Fruit fly (Drosophila melanogaster) whole organism, embryonic: ENCODE data around the gene CG12009.

ENCODE experiments used
- CG10267 ChIP-seq: fragments of 200-800 bp; sonication (Bioruptor generic); optimal IDR thresholded peaks from 2 replicates; lab custom pipeline; 2018; ENCODE audit warnings: missing biosample characterization, mild to moderate bottlenecking, missing genetic modification characterization, moderate library complexity
- CG10274 ChIP-seq: fragments of 200-800 bp; sonication (Bioruptor generic); optimal IDR thresholded peaks from 3 replicates; lab custom pipeline; 2017; ENCODE audit warnings: missing biosample characterization, mild to moderate bottlenecking, missing genetic modification characterization
- CG10959 ChIP-seq: fragments of 200-800 bp; sonication (Bioruptor generic); IDR thresholded peaks from 2 replicates; pipeline ENCODE4 v1.3.6; 2022; ENCODE audit warnings: missing biosample characterization, missing genetic modification characterization
- CG10979 ChIP-seq: fragments of 200-800 bp; sonication (Bioruptor generic); optimal IDR thresholded peaks from 2 replicates; lab custom pipeline; 2018; ENCODE audit warnings: missing biosample characterization, mild to moderate bottlenecking, missing genetic modification characterization, moderate library complexity
- CG11085 ChIP-seq: fragments of 200-800 bp; sonication (Bioruptor generic); IDR thresholded peaks from 2 replicates; pipeline ENCODE4 v1.3.6; 2022; ENCODE audit warnings: missing biosample characterization, missing genetic modification characterization
- CG12659 ChIP-seq: fragments of 200-800 bp; sonication (Bioruptor generic); optimal IDR thresholded peaks from 3 replicates; lab custom pipeline; 2017; ENCODE audit warnings: mild to moderate bottlenecking, missing biosample characterization, missing genetic modification reagents, missing genetic modification characterization
- CG12769 ChIP-seq: fragments of 200-800 bp; sonication (Bioruptor generic); optimal IDR thresholded peaks from 2 replicates; lab custom pipeline; 2019; ENCODE audit warnings: missing biosample characterization, mild to moderate bottlenecking, missing genetic modification characterization, moderate library complexity
- CG13775 ChIP-seq: fragments of 200-800 bp; sonication (Bioruptor generic); optimal IDR thresholded peaks from 3 replicates; lab custom pipeline; 2017; ENCODE audit warnings: missing biosample characterization, mild to moderate bottlenecking, missing genetic modification characterization
- CG14441 ChIP-seq: fragments of 200-800 bp; sonication (Bioruptor generic); IDR thresholded peaks from 2 replicates; pipeline ENCODE4 v1.3.6; 2022; ENCODE audit warnings: missing biosample characterization, missing genetic modification characterization
- CG16863 ChIP-seq: fragments of 200-800 bp; sonication (Bioruptor generic); optimal IDR thresholded peaks from 3 replicates; lab custom pipeline; 2016; ENCODE audit warnings: missing biosample characterization, missing genetic modification characterization
- CG17186 ChIP-seq: fragments of 200-800 bp; sonication (Bioruptor generic); optimal IDR thresholded peaks from 3 replicates; lab custom pipeline; 2017; ENCODE audit warnings: missing biosample characterization, missing genetic modification reagents, missing genetic modification characterization
- CG17612 ChIP-seq: fragments of 200-800 bp; sonication (Bioruptor generic); IDR thresholded peaks from 2 replicates; pipeline ENCODE4 v1.3.6; 2022; ENCODE audit warnings: missing biosample characterization, missing genetic modification characterization
- CG18599 ChIP-seq: fragments of 200-800 bp; sonication (Bioruptor generic); optimal IDR thresholded peaks from 3 replicates; lab custom pipeline; 2017; ENCODE audit warnings: missing biosample characterization, missing genetic modification characterization, mild to moderate bottlenecking, moderate library complexity, missing genetic modification reagents
- CG18764 ChIP-seq: fragments of 200-800 bp; sonication (Bioruptor generic); optimal IDR thresholded peaks from 3 replicates; lab custom pipeline; 2016; ENCODE audit warnings: missing biosample characterization, missing genetic modification characterization
- CG31388 ChIP-seq: fragments of 200-800 bp; sonication (Bioruptor generic); optimal IDR thresholded peaks from 2 replicates; lab custom pipeline; 2016; ENCODE audit warnings: missing biosample characterization, missing genetic modification characterization
- CG33557 ChIP-seq: fragments of 200-800 bp; sonication (Bioruptor generic); optimal IDR thresholded peaks from 2 replicates; lab custom pipeline; 2019; ENCODE audit warnings: missing biosample characterization, mild to moderate bottlenecking, missing genetic modification characterization, moderate library complexity
- CG34224 ChIP-seq: fragments of 200-800 bp; sonication (Bioruptor generic); IDR thresholded peaks from 3 replicates; pipeline ENCODE4 v1.3.6; 2022; ENCODE audit warnings: missing biosample characterization, missing genetic modification characterization; ENCODE audit not compliant: partially characterized antibody
- CG34376 ChIP-seq: fragments of 200-800 bp; sonication (Bioruptor generic); optimal IDR thresholded peaks from 2 replicates; lab custom pipeline; 2018; ENCODE audit warnings: missing biosample characterization, mild to moderate bottlenecking, missing genetic modification characterization
- CG3726 ChIP-seq: fragments of 200-800 bp; sonication (Bioruptor generic); IDR thresholded peaks from 3 replicates; pipeline ENCODE4, ENCODE4 v1.3.6; 2022; ENCODE audit warnings: missing biosample characterization, missing genetic modification characterization
- CG3995 ChIP-seq: fragments of 200-800 bp; sonication (Bioruptor generic); optimal IDR thresholded peaks from 3 replicates; lab custom pipeline; 2016; ENCODE audit warnings: missing biosample characterization, missing genetic modification characterization
- CG5180 ChIP-seq: fragments of 200-800 bp; sonication (Bioruptor generic); optimal IDR thresholded peaks from 3 replicates; lab custom pipeline; 2017; ENCODE audit warnings: missing biosample characterization, missing genetic modification characterization, mild to moderate bottlenecking, moderate library complexity, missing genetic modification reagents
- CG6272 ChIP-seq: fragments of 200-800 bp; sonication (Bioruptor generic); IDR thresholded peaks from 2 replicates; pipeline ENCODE4 v1.3.6; 2022; ENCODE audit warnings: missing biosample characterization, missing genetic modification characterization
- CG7928 ChIP-seq: fragments of 200-800 bp; sonication (Bioruptor generic); optimal IDR thresholded peaks from 2 replicates; lab custom pipeline; 2017; ENCODE audit warnings: missing biosample characterization, mild to moderate bottlenecking, missing genetic modification characterization
- CG8944 ChIP-seq: fragments of 200-800 bp; sonication (Bioruptor generic); optimal IDR thresholded peaks from 3 replicates; lab custom pipeline; 2016; ENCODE audit warnings: missing biosample characterization, missing genetic modification characterization
- CG9609 ChIP-seq: fragments of 200-800 bp; sonication (Bioruptor generic); optimal IDR thresholded peaks from 3 replicates; lab custom pipeline; 2016; ENCODE audit warnings: missing biosample characterization, missing genetic modification characterization
- CG9932 ChIP-seq: fragments of 200-800 bp; sonication (Bioruptor generic); IDR thresholded peaks from 2 replicates; pipeline ENCODE4 v1.3.6; 2022; ENCODE audit warnings: missing biosample characterization, missing genetic modification characterization
- Dad ChIP-seq: fragments of 200-800 bp; sonication (Bioruptor generic); optimal IDR thresholded peaks from 3 replicates; lab custom pipeline; 2016; ENCODE audit warnings: missing biosample characterization, missing genetic modification characterization
- Dp ChIP-seq: fragments of 200-800 bp; sonication (Bioruptor generic); optimal IDR thresholded peaks from 2 replicates; lab custom pipeline; 2018; ENCODE audit warnings: missing biosample characterization, mild to moderate bottlenecking, missing genetic modification characterization, moderate library complexity
- Drgx ChIP-seq: fragments of 200-800 bp; sonication (Bioruptor generic); IDR thresholded peaks from 2 replicates; pipeline ENCODE4 v1.3.6; 2022; ENCODE audit warnings: missing biosample characterization, missing genetic modification characterization
- Mad ChIP-seq: fragments of 200-800 bp; sonication (Bioruptor generic); optimal IDR thresholded peaks from 2 replicates; lab custom pipeline; 2016; ENCODE audit warnings: missing biosample characterization, missing genetic modification characterization
- NFAT ChIP-seq: fragments of 200-800 bp; sonication (Bioruptor generic); IDR thresholded peaks from 2 replicates; pipeline ENCODE4 v1.3.6; 2022; ENCODE audit warnings: missing biosample characterization, missing genetic modification characterization
- Six4 ChIP-seq: fragments of 200-800 bp; sonication (Bioruptor generic); optimal IDR thresholded peaks from 2 replicates; lab custom pipeline; 2016; ENCODE audit warnings: missing biosample characterization, missing genetic modification characterization
- abd-A ChIP-seq: fragments of 200-800 bp; sonication (Bioruptor generic); optimal IDR thresholded peaks from 3 replicates; lab custom pipeline; 2019; ENCODE audit warnings: missing biosample characterization, mild to moderate bottlenecking, missing genetic modification characterization, moderate library complexity
- bigmax ChIP-seq: fragments of 200-800 bp; sonication (Bioruptor generic); optimal IDR thresholded peaks from 2 replicates; lab custom pipeline; 2018; ENCODE audit warnings: missing biosample characterization, mild to moderate bottlenecking, missing genetic modification characterization
- chif ChIP-seq, 2 experiments: fragments of 200-800 bp; sonication (Bioruptor generic); optimal IDR thresholded peaks; 3 replicates each; lab custom pipeline; 2016; ENCODE audit warnings: missing biosample characterization in 2 of 2, missing genetic modification characterization in 2 of 2
- danr ChIP-seq: fragments of 200-800 bp; sonication (Bioruptor generic); IDR thresholded peaks from 2 replicates; pipeline ENCODE4 v1.3.6; 2022; ENCODE audit warnings: missing biosample characterization, missing genetic modification characterization
- dm ChIP-seq: fragments of 200-800 bp; sonication (Bioruptor generic); optimal IDR thresholded peaks from 3 replicates; lab custom pipeline; 2016; ENCODE audit warnings: missing biosample characterization, missing genetic modification characterization
- emc ChIP-seq: fragments of 200-800 bp; sonication (Bioruptor generic); optimal IDR thresholded peaks from 2 replicates; lab custom pipeline; 2016; ENCODE audit warnings: missing biosample characterization, missing genetic modification characterization
- ems ChIP-seq: fragments of 200-800 bp; sonication (Bioruptor generic); optimal IDR thresholded peaks from 3 replicates; lab custom pipeline; 2016; ENCODE audit warnings: missing biosample characterization, missing genetic modification characterization
- fu2 ChIP-seq: fragments of 200-800 bp; sonication (Bioruptor generic); optimal IDR thresholded peaks from 2 replicates; lab custom pipeline; 2016; ENCODE audit warnings: missing biosample characterization, missing genetic modification characterization
- gce ChIP-seq: fragments of 200-800 bp; sonication (Bioruptor generic); IDR thresholded peaks from 3 replicates; pipeline ENCODE4 v1.3.6; 2022; ENCODE audit warnings: missing biosample characterization, missing genetic modification characterization
- gfzf ChIP-seq: fragments of 200-800 bp; sonication (Bioruptor generic); optimal IDR thresholded peaks from 2 replicates; lab custom pipeline; 2016; ENCODE audit warnings: missing biosample characterization, mild to moderate bottlenecking, missing genetic modification characterization, moderate library complexity
- grn ChIP-seq: fragments of 200-800 bp; sonication (Bioruptor generic); optimal IDR thresholded peaks from 3 replicates; lab custom pipeline; 2017; ENCODE audit warnings: missing biosample characterization, missing genetic modification characterization
- h ChIP-seq: fragments of >200 bp; optimal IDR thresholded peaks from 2 replicates; lab custom pipeline; 2017
- ham ChIP-seq: fragments of 200-800 bp; sonication (Bioruptor generic); IDR thresholded peaks from 2 replicates; pipeline ENCODE4 v1.3.6; 2022; ENCODE audit warnings: missing biosample characterization, missing genetic modification characterization
- ind ChIP-seq: fragments of 200-800 bp; sonication (Bioruptor generic); optimal IDR thresholded peaks from 3 replicates; lab custom pipeline; 2016; ENCODE audit warnings: missing biosample characterization, missing genetic modification characterization
- knrl ChIP-seq: fragments of 200-800 bp; sonication (Bioruptor generic); IDR thresholded peaks from 3 replicates; pipeline ENCODE4 v1.3.6; 2022; ENCODE audit warnings: missing biosample characterization, missing genetic modification characterization; ENCODE audit not compliant: partially characterized antibody
- pum ChIP-seq: fragments of 200-800 bp; sonication (Bioruptor generic); optimal IDR thresholded peaks from 2 replicates; lab custom pipeline; 2016; ENCODE audit warnings: missing biosample characterization, missing genetic modification characterization
- pzg ChIP-seq: fragments of 200-800 bp; sonication (Bioruptor generic); optimal IDR thresholded peaks from 3 replicates; lab custom pipeline; 2018; ENCODE audit warnings: missing biosample characterization, mild to moderate bottlenecking, missing genetic modification characterization, moderate library complexity
- repo ChIP-seq: fragments of 200-800 bp; sonication (Bioruptor generic); optimal IDR thresholded peaks from 2 replicates; lab custom pipeline; 2016; ENCODE audit warnings: missing biosample characterization, missing genetic modification characterization
- schlank ChIP-seq: fragments of 200-800 bp; sonication (Bioruptor generic); optimal IDR thresholded peaks from 2 replicates; lab custom pipeline; 2018; ENCODE audit warnings: missing biosample characterization, mild to moderate bottlenecking, missing genetic modification characterization
- tx ChIP-seq: fragments of 200-800 bp; sonication (Bioruptor generic); optimal IDR thresholded peaks from 2 replicates; lab custom pipeline; 2016; ENCODE audit warnings: missing biosample characterization, missing genetic modification characterization

The CG12009 gene

dm6 chr3L:3319223-3319643 lies 28.0 kb downstream of the CG12009 start, which contains the start of the genes PIG-C, CG12016 and Dpm2 (continued):
- peak; percentile 52 for TF ChIP-seq ems
- TF ChIP-seq CG6272 (GFP tag; lab: Robert Waterston, UW), result peak; percentile 67; the same call in 1 of the 2 replicates
- peak; percentile 81 for TF ChIP-seq CG17186 (GFP tag; lab: Kevin White, UChicago)
- TF ChIP-seq Drgx (GFP tag; lab: Robert Waterston, UW), result no peak
- TF ChIP-seq gfzf (GFP tag; lab: Kevin White, UChicago), result peak; percentile 68
- TF ChIP-seq chif (GFP tag; optimal IDR thresholded peaks at IDR 0.05; lab: Kevin White, UChicago), result peak; percentile 64 to 68
- no peak for TF ChIP-seq CG3726
- TF ChIP-seq knrl (GFP tag; lab: Robert Waterston, UW), result peak; percentile 98
- TF ChIP-seq ind (GFP tag; lab: Kevin White, UChicago), result peak; percentile 81
- peak; percentile 86 for TF ChIP-seq CG12659 (GFP tag; lab: Kevin White, UChicago)
- TF ChIP-seq CG3995 (GFP tag; lab: Kevin White, UChicago), result peak; percentile 94
- no peak for TF ChIP-seq gce (GFP tag; lab: Robert Waterston, UW)
- TF ChIP-seq CG33557, result peak; percentile 53
- TF ChIP-seq emc, result no peak
- no peak for TF ChIP-seq CG10274
- TF ChIP-seq NFAT (GFP tag; lab: Robert Waterston, UW), result peak; percentile 67
- TF ChIP-seq abd-A, result no peak
- peak; percentile 63 for TF ChIP-seq CG16863
- TF ChIP-seq CG34224, result peak; percentile 94
- peak; percentile 54 for TF ChIP-seq Dp (GFP tag; lab: Kevin White, UChicago)
- TF ChIP-seq tx, result peak; percentile 70
- no peak for TF ChIP-seq ham (GFP tag; lab: Robert Waterston, UW)
- TF ChIP-seq CG34376 (GFP tag; lab: Kevin White, UChicago), result peak; percentile 53
- peak; percentile 17 for TF ChIP-seq schlank (tag; lab: Kevin White, UChicago)
- TF ChIP-seq dm, result peak; percentile 65
- peak; percentile 38 for TF ChIP-seq CG7928 (GFP tag; lab: Kevin White, UChicago)
- TF ChIP-seq CG9932 (GFP tag; lab: Robert Waterston, UW), result peak; percentile 92
- TF ChIP-seq pzg (GFP tag; lab: Kevin White, UChicago), result peak; percentile 91
- peak; percentile 73 for TF ChIP-seq Mad (GFP tag; lab: Kevin White, UChicago)
- TF ChIP-seq Six4, result peak; percentile 38
- TF ChIP-seq CG17612 (GFP tag; lab: Robert Waterston, UW), result no peak
- peak; percentile 62 for TF ChIP-seq fu2 (GFP tag; lab: Kevin White, UChicago)
- TF ChIP-seq CG8944 (GFP tag; lab: Kevin White, UChicago), result peak; percentile 70
- peak; percentile 54 for TF ChIP-seq CG11085 (GFP tag; lab: Robert Waterston, UW)
- TF ChIP-seq CG18599, result peak; percentile 64
- peak; percentile 53 for TF ChIP-seq CG12769 (tag; lab: Kevin White, UChicago)
- peak; percentile 50; the same call in 1 of the 2 replicates for TF ChIP-seq CG14441
- TF ChIP-seq CG18764 (GFP tag; lab: Kevin White, UChicago), result peak; percentile 36
- peak; percentile 69 for TF ChIP-seq CG13775 (GFP tag; lab: Kevin White, UChicago)
- TF ChIP-seq CG10267 (tag; lab: Kevin White, UChicago), result peak; percentile 75
- 0 out of 2 replicates have a peak, but pooled peaks have one; percentile 23 for TF ChIP-seq CG10959 (GFP tag; lab: Robert Waterston, UW)
- TF ChIP-seq h (lab: Kevin White, UChicago), result no peak
- peak; percentile 67 for TF ChIP-seq CG9609
- peak; percentile 69 for TF ChIP-seq pum (GFP tag; lab: Kevin White, UChicago)
- no peak for TF ChIP-seq bigmax (GFP tag; lab: Kevin White, UChicago)
- peak; percentile 25 for TF ChIP-seq CG31388 (GFP tag; lab: Kevin White, UChicago)
- peak; percentile 57 for TF ChIP-seq Dad (GFP tag; lab: Kevin White, UChicago)
- TF ChIP-seq repo (GFP tag; lab: Kevin White, UChicago), result peak; percentile 52
- TF ChIP-seq grn (GFP tag; lab: Kevin White, UChicago), result no peak
- peak; percentile 30 for TF ChIP-seq CG10979
- TF ChIP-seq CG5180 (GFP tag; lab: Kevin White, UChicago), result no peak
- no peak for TF ChIP-seq danr (GFP tag; lab: Robert Waterston, UW)
